Fruit fly (Drosophila melanogaster) whole organism, embryonic: ENCODE results near the gene CG3815.
A peak's percentile ranks its signal among the peaks of the same experiment; 100 is the strongest.

ENCODE experiments used
- Ada2b ChIP-seq: fragments of 200-800 bp; sonication (Bioruptor generic); IDR thresholded peaks from 2 replicates; pipeline ENCODE4 v1.3.6; 2022; ENCODE audit warnings: missing biosample characterization, missing genetic modification characterization
- Adf1 ChIP-seq: fragments of 200-800 bp; sonication (Bioruptor generic); IDR thresholded peaks from 2 replicates; pipeline ENCODE4 v1.3.6; 2022; ENCODE audit warnings: missing biosample characterization, missing genetic modification characterization
- Aef1 ChIP-seq: fragments of 200-800 bp; sonication (Bioruptor generic); IDR thresholded peaks from 3 replicates; pipeline ENCODE4 v1.3.6; 2022; ENCODE audit warnings: missing biosample characterization, missing genetic modification characterization
- Atf3 ChIP-seq: fragments of 200-800 bp; sonication (Bioruptor generic); optimal IDR thresholded peaks from 3 replicates; lab custom pipeline; 2016; ENCODE audit warnings: missing biosample characterization, missing genetic modification characterization
- CG11247 ChIP-seq: fragments of 200-800 bp; sonication (Bioruptor generic); IDR thresholded peaks from 2 replicates; pipeline ENCODE4 v1.3.6; 2022; ENCODE audit warnings: missing biosample characterization, missing genetic modification characterization
- CG11456 ChIP-seq: fragments of 200-800 bp; sonication (Bioruptor generic); IDR thresholded peaks from 3 replicates; pipeline ENCODE4 v1.3.6; 2022; ENCODE audit warnings: missing biosample characterization, missing genetic modification characterization
- CG11504 ChIP-seq: fragments of 200-800 bp; sonication (Bioruptor generic); optimal IDR thresholded peaks from 3 replicates; lab custom pipeline; 2019; ENCODE audit warnings: missing biosample characterization, mild to moderate bottlenecking, missing genetic modification characterization, moderate library complexity
- CG13287 ChIP-seq: fragments of 200-800 bp; sonication (Bioruptor generic); IDR thresholded peaks from 2 replicates; pipeline ENCODE4 v1.3.6; 2022; ENCODE audit warnings: missing biosample characterization, missing genetic modification characterization; ENCODE audit not compliant: partially characterized antibody
- CG13424 ChIP-seq: fragments of 200-800 bp; sonication (Bioruptor generic); optimal IDR thresholded peaks from 2 replicates; lab custom pipeline; 2019; ENCODE audit warnings: missing biosample characterization, mild to moderate bottlenecking, missing genetic modification characterization, moderate library complexity
- CG14014 ChIP-seq: fragments of 200-800 bp; sonication (Bioruptor generic); IDR thresholded peaks from 2 replicates; pipeline ENCODE4 v1.3.6; 2022; ENCODE audit warnings: missing biosample characterization, missing genetic modification characterization
- CG16863 ChIP-seq: fragments of 200-800 bp; sonication (Bioruptor generic); optimal IDR thresholded peaks from 3 replicates; lab custom pipeline; 2016; ENCODE audit warnings: missing biosample characterization, missing genetic modification characterization
- CG17829 ChIP-seq: fragments of 200-800 bp; optimal IDR thresholded peaks from 2 replicates; lab custom pipeline; 2019; ENCODE audit warnings: missing biosample characterization, mild to moderate bottlenecking, missing genetic modification characterization, moderate library complexity
- CG17912 ChIP-seq: fragments of 200-800 bp; sonication (Bioruptor generic); optimal IDR thresholded peaks from 2 replicates; lab custom pipeline; 2018; ENCODE audit warnings: missing biosample characterization, mild to moderate bottlenecking, missing genetic modification characterization
- CG3163 ChIP-seq: fragments of 200-800 bp; sonication (Bioruptor generic); optimal IDR thresholded peaks from 3 replicates; lab custom pipeline; 2016; ENCODE audit warnings: missing biosample characterization, missing genetic modification characterization
- CG33213 ChIP-seq: fragments of 200-800 bp; sonication (Bioruptor generic); optimal IDR thresholded peaks from 3 replicates; lab custom pipeline; 2016; ENCODE audit warnings: missing biosample characterization, missing genetic modification characterization
- CG34422 ChIP-seq: fragments of 200-800 bp; sonication (Bioruptor generic); IDR thresholded peaks from 3 replicates; pipeline ENCODE4 v1.3.6; 2022; ENCODE audit warnings: missing biosample characterization, missing genetic modification characterization
- CG4424 ChIP-seq: fragments of 200-800 bp; sonication (Bioruptor generic); optimal IDR thresholded peaks from 3 replicates; lab custom pipeline; 2016; ENCODE audit warnings: missing biosample characterization, missing genetic modification characterization
- CG4854 ChIP-seq: fragments of 200-800 bp; sonication (Bioruptor generic); optimal IDR thresholded peaks from 2 replicates; lab custom pipeline; 2016; ENCODE audit warnings: missing biosample characterization, missing genetic modification characterization, inconsistent platforms
- CG5180 ChIP-seq: fragments of 200-800 bp; sonication (Bioruptor generic); optimal IDR thresholded peaks from 3 replicates; lab custom pipeline; 2017; ENCODE audit warnings: missing biosample characterization, missing genetic modification characterization, mild to moderate bottlenecking, moderate library complexity, missing genetic modification reagents
- CG7372 ChIP-seq: fragments of 200-800 bp; sonication (Bioruptor generic); IDR thresholded peaks from 2 replicates; pipeline ENCODE4 v1.3.6; 2022; ENCODE audit warnings: missing biosample characterization, missing genetic modification characterization
- CG7786 ChIP-seq: fragments of 200-800 bp; sonication (Bioruptor generic); optimal IDR thresholded peaks from 2 replicates; lab custom pipeline; 2016; ENCODE audit warnings: missing biosample characterization, missing genetic modification characterization
- CG7963 ChIP-seq: fragments of 200-800 bp; sonication (Bioruptor generic); IDR thresholded peaks from 3 replicates; pipeline ENCODE4 v1.3.6; 2022; ENCODE audit warnings: missing biosample characterization, missing genetic modification characterization; ENCODE audit not compliant: partially characterized antibody
- CG9727 ChIP-seq: fragments of 200-800 bp; sonication (Bioruptor generic); optimal IDR thresholded peaks from 3 replicates; lab custom pipeline; 2017; ENCODE audit warnings: missing biosample characterization, mild to moderate bottlenecking, missing genetic modification characterization
- CG9797 ChIP-seq: fragments of 200-800 bp; sonication (Bioruptor generic); optimal IDR thresholded peaks from 3 replicates; lab custom pipeline; 2018; ENCODE audit warnings: missing biosample characterization, mild to moderate bottlenecking, missing genetic modification characterization
- Dfd ChIP-seq, 2 experiments: fragments of >200 bp; optimal IDR thresholded peaks; 2 replicates each; lab custom pipeline; 2017; ENCODE audit warnings: missing biosample characterization in 2 of 2, missing genetic modification characterization in 2 of 2
- Dref ChIP-seq: fragments of 200-800 bp; sonication (Bioruptor generic); IDR thresholded peaks from 2 replicates; pipeline ENCODE4 v1.3.6; 2022; ENCODE audit warnings: missing biosample characterization, missing genetic modification characterization
- Fer1 ChIP-seq: fragments of 200-800 bp; sonication (Bioruptor generic); optimal IDR thresholded peaks from 2 replicates; lab custom pipeline; 2017; ENCODE audit warnings: missing biosample characterization, mild to moderate bottlenecking, missing genetic modification characterization
- Fer2 ChIP-seq: fragments of 200-800 bp; sonication (Bioruptor generic); optimal IDR thresholded peaks from 2 replicates; lab custom pipeline; 2018; ENCODE audit warnings: missing biosample characterization, mild to moderate bottlenecking, missing genetic modification characterization, moderate library complexity
- Pdp1 ChIP-seq, 2 experiments: fragments of 200-800 bp; sonication (Bioruptor generic); optimal IDR thresholded peaks; 3 replicates each; lab custom pipeline; 2016; ENCODE audit warnings: missing biosample characterization in 2 of 2, missing genetic modification characterization in 2 of 2, mild to moderate bottlenecking in 1 of 2, moderate library complexity in 1 of 2
- Rfx ChIP-seq: fragments of 200-800 bp; sonication (Bioruptor generic); IDR thresholded peaks from 2 replicates; pipeline ENCODE4 v1.3.6; 2022; ENCODE audit warnings: missing biosample characterization, missing genetic modification characterization
- Rx ChIP-seq: fragments of 200-800 bp; sonication (Bioruptor generic); IDR thresholded peaks from 2 replicates; pipeline ENCODE4 v1.3.6; 2022; ENCODE audit warnings: missing biosample characterization, missing genetic modification characterization
- Stat92E ChIP-seq, 3 experiments: fragments of >200 bp in 2 of 3; fragments of 200-800 bp in 1 of 3; sonication (Bioruptor generic) in 1 of 3; optimal IDR thresholded peaks; 2 replicates each; lab custom pipeline; 2017 to 2019; ENCODE audit warnings: missing biosample characterization in 3 of 3, missing genetic modification characterization in 3 of 3, mild to moderate bottlenecking in 1 of 3, moderate library complexity in 1 of 3
- Usf ChIP-seq: fragments of 200-800 bp; sonication (Bioruptor generic); optimal IDR thresholded peaks from 2 replicates; lab custom pipeline; 2017; ENCODE audit warnings: missing genotype, missing biosample characterization, missing genetic modification characterization
- Xrp1 ChIP-seq: fragments of 200-800 bp; sonication (Bioruptor generic); IDR thresholded peaks from 2 replicates; pipeline ENCODE4 v1.3.6; 2022; ENCODE audit warnings: missing biosample characterization, missing genetic modification characterization
- ac ChIP-seq: fragments of 200-800 bp; sonication (Bioruptor generic); optimal IDR thresholded peaks from 3 replicates; lab custom pipeline; 2017; ENCODE audit warnings: missing biosample characterization, mild to moderate bottlenecking, missing genetic modification characterization
- bbx ChIP-seq: fragments of 200-800 bp; sonication (Bioruptor generic); IDR thresholded peaks from 2 replicates; pipeline ENCODE4 v1.3.6; 2022; ENCODE audit warnings: missing biosample characterization, missing genetic modification characterization; ENCODE audit not compliant: partially characterized antibody
- ewg ChIP-seq: fragments of 200-800 bp; sonication (Bioruptor generic); optimal IDR thresholded peaks from 3 replicates; lab custom pipeline; 2017; ENCODE audit warnings: mild to moderate bottlenecking, missing biosample characterization, missing genetic modification reagents, missing genetic modification characterization
- eyg ChIP-seq: fragments of 200-800 bp; sonication (Bioruptor generic); optimal IDR thresholded peaks from 3 replicates; lab custom pipeline; 2016; ENCODE audit warnings: missing biosample characterization, missing genetic modification characterization
- gt ChIP-seq: fragments of 200-800 bp; sonication (Bioruptor generic); IDR thresholded peaks from 2 replicates; pipeline ENCODE4 v1.3.6; 2022; ENCODE audit warnings: missing biosample characterization, missing genetic modification characterization
- hb ChIP-seq: fragments of 200-800 bp; sonication (Bioruptor generic); IDR thresholded peaks from 3 replicates; pipeline ENCODE4 v1.3.6; 2022; ENCODE audit warnings: missing biosample characterization, missing genetic modification characterization; ENCODE audit not compliant: partially characterized antibody
- hkb ChIP-seq, 2 experiments: fragments of 200-800 bp in 1 of 2; fragments of >200 bp in 1 of 2; sonication (Bioruptor generic) in 1 of 2; IDR thresholded peaks in 1 of 2; optimal IDR thresholded peaks in 1 of 2; 2 replicates each; pipeline versions ENCODE4 v1.3.6 to Lab custom; 2017 to 2022; ENCODE audit warnings: missing biosample characterization in 1 of 2, missing genetic modification characterization in 1 of 2
- pita ChIP-seq: fragments of 200-800 bp; sonication (Bioruptor generic); optimal IDR thresholded peaks from 2 replicates; lab custom pipeline; 2017; ENCODE audit warnings: missing biosample characterization, mild to moderate bottlenecking, missing genetic modification characterization
- scrt ChIP-seq: fragments of 200-800 bp; sonication (Bioruptor generic); optimal IDR thresholded peaks from 2 replicates; lab custom pipeline; 2018; ENCODE audit warnings: missing biosample characterization, mild to moderate bottlenecking, missing genetic modification characterization, moderate library complexity
- sens ChIP-seq: fragments of 200-800 bp; sonication (Bioruptor generic); peaks from one replicate; lab custom pipeline; 2016; ENCODE audit warnings: missing biosample characterization, missing genetic modification characterization
- slou ChIP-seq: fragments of 200-800 bp; sonication (Bioruptor generic); optimal IDR thresholded peaks from 3 replicates; lab custom pipeline; 2016; ENCODE audit warnings: missing biosample characterization, missing genetic modification characterization
- sna ChIP-seq: fragments of 200-800 bp; sonication (Bioruptor generic); IDR thresholded peaks from 2 replicates; pipeline ENCODE4 v1.3.6; 2022; ENCODE audit warnings: missing biosample characterization, missing genetic modification characterization; ENCODE audit not compliant: partially characterized antibody
- so ChIP-seq: fragments of 200-800 bp; sonication (Bioruptor generic); IDR thresholded peaks from 3 replicates; pipeline ENCODE4 v1.3.6; 2022; ENCODE audit warnings: missing biosample characterization, missing genetic modification characterization
- sug ChIP-seq: fragments of 200-800 bp; optimal IDR thresholded peaks from 2 replicates; lab custom pipeline; 2019; ENCODE audit warnings: missing biosample characterization, mild to moderate bottlenecking, missing genetic modification characterization, moderate library complexity
- tap ChIP-seq: fragments of 200-800 bp; optimal IDR thresholded peaks from 3 replicates; lab custom pipeline; 2019; ENCODE audit warnings: missing biosample characterization, mild to moderate bottlenecking, missing genetic modification characterization, moderate library complexity
- vfl ChIP-seq: fragments of 200-800 bp; sonication (Bioruptor generic); optimal IDR thresholded peaks from 2 replicates; lab custom pipeline; 2016; ENCODE audit warnings: missing biosample characterization, missing genetic modification characterization
- vvl ChIP-seq: fragments of 200-800 bp; sonication (Bioruptor generic); IDR thresholded peaks from 2 replicates; pipeline ENCODE4 v1.3.6; 2022; ENCODE audit warnings: missing biosample characterization, missing genetic modification characterization

Gene CG3815

DNA sequence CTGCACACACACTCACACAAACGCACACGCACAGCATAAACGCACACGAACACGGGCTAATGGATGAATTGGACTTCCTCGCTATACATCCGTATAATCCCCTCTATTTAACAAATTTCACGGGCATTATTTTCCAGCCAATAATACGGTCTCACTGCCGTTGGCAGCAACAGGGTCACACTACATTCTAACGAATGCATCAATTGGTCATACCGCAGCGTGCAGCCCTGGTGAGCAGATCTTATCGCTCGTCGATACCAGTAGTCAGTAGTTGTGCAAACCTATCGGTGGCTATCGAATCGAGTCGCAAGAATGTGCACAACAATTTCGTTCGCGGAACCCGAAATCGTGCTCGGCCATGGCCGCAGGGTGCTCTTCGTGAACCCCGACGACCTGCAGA lies 7.3 kb upstream of the CG3815 start, which contains the start of the genes Top3beta and wuho (continued):
- TF ChIP-seq CG4424, result peak; percentile 6
- no peak for TF ChIP-seq slou (GFP tag; lab: Kevin White, UChicago)
- peak; percentile 42 for TF ChIP-seq ewg
- no peak for TF ChIP-seq CG4854 (GFP tag; lab: Kevin White, UChicago)
- peak; percentile 8 for TF ChIP-seq CG13424 (tag; lab: Kevin White, UChicago)
- peak in 1 of 3 experiments; percentile 73 for TF ChIP-seq Stat92E (GFP tag; optimal IDR thresholded peaks at IDR 0.05; lab: Kevin White, UChicago)
- no peak for TF ChIP-seq CG7963
- no peak for TF ChIP-seq Ada2b (GFP tag; lab: Robert Waterston, UW)
- no peak for TF ChIP-seq CG9727
- TF ChIP-seq Adf1, result no peak
- TF ChIP-seq hb (GFP tag; lab: Robert Waterston, UW), result peak; percentile 62; the same call in 1 of the 3 replicates
- TF ChIP-seq Fer1, result peak; percentile 68
- TF ChIP-seq CG13287 (GFP tag; lab: Robert Waterston, UW), result peak; percentile 82
- peak; percentile 68; the same call in 2 of the 3 replicates for TF ChIP-seq CG34422 (GFP tag; lab: Robert Waterston, UW)
- no peak for TF ChIP-seq Rx
- TF ChIP-seq CG14014 (GFP tag; lab: Robert Waterston, UW), result no peak; the same call in 1 of the 2 replicates
- TF ChIP-seq vfl (GFP tag; lab: Kevin White, UChicago), result no peak
- no peak for TF ChIP-seq scrt (GFP tag; lab: Kevin White, UChicago)
- TF ChIP-seq Fer2 (tag; lab: Kevin White, UChicago), result no peak
- no peak for TF ChIP-seq Xrp1 (GFP tag; lab: Robert Waterston, UW)
- TF ChIP-seq vvl (GFP tag; lab: Robert Waterston, UW), result peak; percentile 72
- TF ChIP-seq CG33213 (GFP tag; lab: Kevin White, UChicago), result peak; percentile 81
- TF ChIP-seq gt (GFP tag; lab: Robert Waterston, UW), result no peak
- no peak for TF ChIP-seq Usf (GFP tag; lab: Kevin White, UChicago)
- peak; percentile 13 for TF ChIP-seq eyg
- TF ChIP-seq CG7786, result peak; percentile 40
- TF ChIP-seq ac, result no peak
- TF ChIP-seq CG11247 (GFP tag; lab: Robert Waterston, UW), result no peak
- TF ChIP-seq CG7372, result no peak
- TF ChIP-seq so, result 0 out of 3 replicates have a peak, but pooled peaks have one; percentile 11
- TF ChIP-seq CG5180, result no peak
- TF ChIP-seq CG16863 (GFP tag; lab: Kevin White, UChicago), result peak; percentile 10
- no peak for TF ChIP-seq CG11504 (tag; lab: Kevin White, UChicago)
- TF ChIP-seq Dref (GFP tag; lab: Robert Waterston, UW), result peak; percentile 88
- peak; percentile 79 for TF ChIP-seq bbx (GFP tag; lab: Robert Waterston, UW)
- TF ChIP-seq pita (GFP tag; lab: Kevin White, UChicago), result no peak
- peak; percentile 66; the same call in 1 of the 3 replicates for TF ChIP-seq CG11456 (GFP tag; lab: Robert Waterston, UW)
- peak; percentile 62 for TF ChIP-seq CG17912
- TF ChIP-seq sna (GFP tag; lab: Robert Waterston, UW), result peak; percentile 70

dm6 chrX:6291083-6291699 lies 4.0 kb upstream of the CG3815 start, which contains the start of the genes Rpt4 and mldr:
Rpt4 (minus strand) TSS chrX:6291245.
mldr (plus strand) TSS chrX:6291303.
- no peak for TF ChIP-seq Dfd (GFP tag; optimal IDR thresholded peaks at IDR 0.05; lab: Kevin White, UChicago)
- TF ChIP-seq CG9797, result peak; percentile 93
- no peak for TF ChIP-seq tap
- TF ChIP-seq Rfx (GFP tag; lab: Robert Waterston, UW), result 0 out of 2 replicates have a peak, but pooled peaks have one; percentile 16
- TF ChIP-seq sens (GFP tag; lab: Kevin White, UChicago), result peak; percentile 58
- no peak for TF ChIP-seq scrt (GFP tag; lab: Kevin White, UChicago)
- peak; percentile 0 for TF ChIP-seq sug (tag; lab: Kevin White, UChicago)
- no peak for TF ChIP-seq CG3163
- no peak for TF ChIP-seq Atf3 (GFP tag; lab: Kevin White, UChicago)
- no peak for TF ChIP-seq Aef1 (GFP tag; lab: Robert Waterston, UW)
- TF ChIP-seq CG7786, result no peak
- TF ChIP-seq CG13287 (GFP tag; lab: Robert Waterston, UW), result peak; percentile 55; the same call in 1 of the 2 replicates
- TF ChIP-seq CG17829 (tag; lab: Kevin White, UChicago), result peak; percentile 31
- peak in 1 of 2 experiments; percentile 52 for TF ChIP-seq Pdp1 (GFP tag; optimal IDR thresholded peaks at IDR 0.05; lab: Kevin White, UChicago)
- TF ChIP-seq hkb (optimal IDR thresholded peaks at IDR 0.05; lab: Kevin White, UChicago), result no peak
- TF ChIP-seq hkb (GFP tag; IDR thresholded peaks at IDR 0.05; lab: Robert Waterston, UW), result no peak
